Fruit fly (Drosophila melanogaster) whole organism, pupa: ENCODE measurements around the gene Shawl.

Experiments
- CG10348 ChIP-seq: fragments of 200-800 bp; sonication (Bioruptor generic); IDR thresholded peaks from 2 replicates; pipeline ENCODE4 v1.3.6; 2022; ENCODE audit warnings: missing biosample characterization, missing genetic modification characterization
- CG12605 ChIP-seq: fragments of 200-800 bp; sonication (Bioruptor generic); IDR thresholded peaks from 2 replicates; pipeline ENCODE4 v1.3.6; 2022; ENCODE audit warnings: missing biosample characterization, missing genetic modification characterization
- CG13204 ChIP-seq: fragments of 200-800 bp; sonication (Bioruptor generic); optimal IDR thresholded peaks from 2 replicates; lab custom pipeline; 2018; ENCODE audit warnings: missing biosample characterization, mild to moderate bottlenecking, missing genetic modification characterization, moderate library complexity
- CG14655 ChIP-seq: fragments of 200-800 bp; sonication (Bioruptor generic); optimal IDR thresholded peaks from 3 replicates; lab custom pipeline; 2017; ENCODE audit warnings: mild to moderate bottlenecking, missing biosample characterization, missing genetic modification reagents, missing genetic modification characterization
- CG15710 ChIP-seq: fragments of 200-800 bp; sonication (Bioruptor generic); optimal IDR thresholded peaks from 2 replicates; lab custom pipeline; 2018; ENCODE audit warnings: missing biosample characterization, mild to moderate bottlenecking, missing genetic modification characterization, moderate library complexity
- CG17806 ChIP-seq: fragments of 200-800 bp; sonication (Bioruptor generic); optimal IDR thresholded peaks from 2 replicates; lab custom pipeline; 2018; ENCODE audit warnings: missing biosample characterization, mild to moderate bottlenecking, missing genetic modification characterization, moderate library complexity
- CG32121 ChIP-seq: fragments of 200-800 bp; sonication (Bioruptor generic); IDR thresholded peaks from 2 replicates; pipeline ENCODE4 v1.3.6; 2022; ENCODE audit warnings: missing biosample characterization, missing genetic modification characterization
- CG34367 ChIP-seq: fragments of 200-800 bp; sonication (Bioruptor generic); optimal IDR thresholded peaks from 2 replicates; lab custom pipeline; 2018; ENCODE audit warnings: missing biosample characterization, mild to moderate bottlenecking, missing genetic modification characterization
- CG4496 ChIP-seq: fragments of 200-800 bp; sonication (Bioruptor generic); IDR thresholded peaks from 3 replicates; pipeline ENCODE4 v1.3.6; 2022; ENCODE audit warnings: missing biosample characterization, missing genetic modification characterization
- CG8159 ChIP-seq: fragments of 200-800 bp; sonication (Bioruptor generic); optimal IDR thresholded peaks from 3 replicates; lab custom pipeline; 2018; ENCODE audit warnings: missing biosample characterization, mild to moderate bottlenecking, missing genetic modification characterization, moderate library complexity
- CG8301 ChIP-seq: fragments of 200-800 bp; sonication (Bioruptor generic); optimal IDR thresholded peaks from 2 replicates; lab custom pipeline; 2018; ENCODE audit warnings: missing biosample characterization, mild to moderate bottlenecking, missing genetic modification characterization
- CG9948 ChIP-seq: fragments of 200-800 bp; sonication (Bioruptor generic); optimal IDR thresholded peaks from 2 replicates; lab custom pipeline; 2018; ENCODE audit warnings: missing biosample characterization, mild to moderate bottlenecking, missing genetic modification characterization, moderate library complexity
- D1 ChIP-seq: fragments of 200-800 bp; sonication (Bioruptor generic); optimal IDR thresholded peaks from 2 replicates; lab custom pipeline; 2018; ENCODE audit warnings: missing biosample characterization, mild to moderate bottlenecking, missing genetic modification characterization, moderate library complexity
- EcR ChIP-seq: fragments of 200-800 bp; sonication (Bioruptor generic); optimal IDR thresholded peaks from 3 replicates; lab custom pipeline; 2019; ENCODE audit warnings: missing biosample characterization, missing genetic modification characterization, mild to moderate bottlenecking, moderate library complexity, missing genetic modification reagents
- Ets98B ChIP-seq: fragments of 200-800 bp; sonication (Bioruptor generic); IDR thresholded peaks from 2 replicates; pipeline ENCODE4 v1.3.6; 2022; ENCODE audit warnings: missing biosample characterization, missing genetic modification characterization
- Pif1A ChIP-seq: fragments of 200-800 bp; sonication (Bioruptor generic); optimal IDR thresholded peaks from 3 replicates; lab custom pipeline; 2016; ENCODE audit warnings: missing biosample characterization, missing genetic modification characterization
- Pif1B ChIP-seq: fragments of 200-800 bp; sonication (Bioruptor generic); optimal IDR thresholded peaks from 3 replicates; lab custom pipeline; 2016; ENCODE audit warnings: missing biosample characterization, missing genetic modification characterization
- Snoo ChIP-seq: fragments of 200-800 bp; sonication (Bioruptor generic); optimal IDR thresholded peaks from 3 replicates; lab custom pipeline; 2017; ENCODE audit warnings: missing biosample characterization, mild to moderate bottlenecking, missing genetic modification characterization, inconsistent platforms
- fd96Ca ChIP-seq: fragments of 200-800 bp; sonication (Bioruptor generic); IDR thresholded peaks from 3 replicates; pipeline ENCODE4 v1.3.6; 2022; ENCODE audit warnings: missing biosample characterization, missing genetic modification characterization
- gl ChIP-seq: fragments of 200-800 bp; sonication (Bioruptor generic); optimal IDR thresholded peaks from 2 replicates; lab custom pipeline; 2018; ENCODE audit warnings: missing biosample characterization, mild to moderate bottlenecking, missing genetic modification characterization
- rn ChIP-seq: fragments of 200-800 bp; sonication (Bioruptor generic); IDR thresholded peaks from 2 replicates; pipeline ENCODE4 v1.3.6; 2022; ENCODE audit warnings: missing biosample characterization, missing genetic modification characterization

The Shawl gene

DNA sequence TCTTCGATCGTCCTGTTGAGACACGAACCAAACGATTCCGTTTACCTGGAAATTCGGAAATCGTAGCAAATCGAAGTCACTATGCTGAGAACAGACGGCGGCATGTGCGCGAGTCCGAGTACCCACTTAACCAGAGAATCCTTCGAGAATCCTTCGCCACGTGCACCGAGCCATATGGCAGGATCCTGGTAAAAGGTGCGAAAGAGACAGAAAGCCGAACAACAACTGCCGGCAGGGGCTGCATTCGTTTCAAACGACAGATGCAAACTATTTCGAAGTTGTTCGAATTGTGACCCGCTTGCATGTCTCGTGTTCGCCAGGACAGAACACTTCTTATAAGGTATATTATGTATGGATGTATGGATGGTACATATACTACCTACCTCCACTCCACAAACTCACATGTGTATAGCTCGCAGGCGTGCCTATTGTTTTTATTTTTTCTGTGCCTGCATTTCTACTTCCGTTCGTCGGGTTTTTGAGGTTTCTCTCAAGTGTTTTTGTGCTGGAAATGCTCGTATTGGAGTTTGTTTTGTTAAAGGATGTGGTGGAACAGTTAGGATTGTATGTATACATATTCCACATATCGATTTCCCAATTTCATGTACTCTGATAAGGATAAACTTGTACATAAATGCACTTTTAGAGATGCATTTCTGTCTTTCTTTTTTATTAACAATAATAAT lies 39.6 kb upstream of the Shawl start:
- no peak for TF ChIP-seq CG10348 (GFP tag; lab: Robert Waterston, UW)
- TF ChIP-seq fd96Ca, result no peak
- TF ChIP-seq Pif1B (GFP tag; lab: Kevin White, UChicago), result no peak
- no peak for TF ChIP-seq CG8159 (tag; lab: Kevin White, UChicago)

DNA sequence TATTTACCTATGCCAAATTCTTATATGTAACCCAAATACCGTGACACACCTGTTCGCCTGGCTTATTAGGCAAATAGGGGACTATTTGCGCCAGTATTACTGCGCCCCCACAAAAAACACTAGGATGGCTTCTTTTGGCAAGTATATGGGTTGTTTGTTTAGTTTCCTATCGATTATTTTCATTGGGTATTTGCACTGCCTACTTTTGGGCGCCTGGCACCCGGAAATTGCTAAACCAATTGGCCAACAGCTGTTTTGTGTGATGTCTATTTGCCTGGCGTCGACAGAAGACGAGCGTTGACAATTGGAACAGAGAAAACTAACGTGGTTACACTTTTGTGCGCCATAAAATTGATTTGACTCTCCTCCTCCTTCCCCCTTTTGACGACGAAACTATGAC lies 38.0 kb upstream of the Shawl start:
- TF ChIP-seq Ets98B (GFP tag; lab: Robert Waterston, UW) (no peak), CG17806 (no peak), Snoo (tag; lab: Kevin White, UChicago) (no peak), Pif1B (GFP tag; lab: Kevin White, UChicago) (no peak), CG13204 (GFP tag; lab: Kevin White, UChicago) (no peak), fd96Ca (no peak), CG4496 (GFP tag; lab: Robert Waterston, UW) (no peak), rn (GFP tag; lab: Robert Waterston, UW) (no peak), gl (no peak), CG10348 (GFP tag; lab: Robert Waterston, UW) (no peak), CG32121 (GFP tag; lab: Robert Waterston, UW) (no peak), CG8159 (tag; lab: Kevin White, UChicago) (no peak), CG14655 (no peak), CG15710 (no peak), EcR (no peak), CG12605 (GFP tag; lab: Robert Waterston, UW) (no peak), CG34367 (tag; lab: Kevin White, UChicago) (no peak), CG9948 (tag; lab: Kevin White, UChicago) (no peak), D1 (tag; lab: Kevin White, UChicago) (no peak)

DNA sequence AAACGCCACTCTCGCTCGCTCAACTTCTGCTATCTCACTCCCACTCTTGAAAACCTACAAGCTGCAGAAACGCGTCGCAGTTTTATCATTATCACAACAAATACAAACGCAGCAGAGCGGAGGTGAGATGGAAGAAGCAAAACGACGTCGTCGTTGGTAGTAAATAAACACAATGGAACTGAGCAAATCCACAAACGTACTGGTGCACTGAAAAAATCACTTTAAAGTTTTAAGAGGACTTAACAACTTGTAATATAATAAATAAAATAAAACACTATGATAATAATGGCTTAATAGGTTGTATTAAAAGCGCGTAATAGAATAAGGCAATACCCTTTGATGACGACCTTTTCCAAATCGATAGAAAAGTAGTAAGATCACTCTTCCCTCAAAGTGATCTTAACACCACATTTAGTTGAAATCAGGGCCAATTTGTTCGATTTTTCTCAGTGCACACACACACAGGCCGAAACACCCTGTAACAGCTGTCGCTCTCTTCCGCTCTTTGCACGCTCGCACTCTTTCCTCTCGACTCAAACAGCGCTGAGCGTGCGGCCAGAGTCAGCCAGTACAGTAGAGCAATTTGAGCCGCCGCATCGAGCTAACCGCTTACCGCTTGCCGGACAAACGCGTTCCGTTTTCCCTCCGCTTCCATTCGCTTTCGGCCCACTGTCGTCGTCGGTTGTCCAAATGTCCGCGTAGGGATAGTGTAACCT lies 34.5 kb upstream of the Shawl start:
- TF ChIP-seq CG4496 (GFP tag; lab: Robert Waterston, UW) (peak; percentile 93), Pif1A (GFP tag; lab: Kevin White, UChicago) (peak; percentile 96), CG15710 (peak; percentile 97), CG14655 (peak; percentile 95), CG13204 (GFP tag; lab: Kevin White, UChicago) (peak; percentile 92), CG34367 (tag; lab: Kevin White, UChicago) (peak; percentile 91), CG8159 (tag; lab: Kevin White, UChicago) (peak; percentile 96), rn (GFP tag; lab: Robert Waterston, UW) (peak; percentile 85), CG10348 (GFP tag; lab: Robert Waterston, UW) (peak; percentile 88), Ets98B (GFP tag; lab: Robert Waterston, UW) (peak; percentile 92), Snoo (tag; lab: Kevin White, UChicago) (peak; percentile 97), CG17806 (peak; percentile 92), CG12605 (GFP tag; lab: Robert Waterston, UW) (peak; percentile 89), D1 (tag; lab: Kevin White, UChicago) (peak; percentile 90), CG8301 (tag; lab: Kevin White, UChicago) (peak; percentile 92), CG32121 (GFP tag; lab: Robert Waterston, UW) (peak; percentile 95), EcR (peak; percentile 51), Pif1B (GFP tag; lab: Kevin White, UChicago) (peak; percentile 92), CG9948 (tag; lab: Kevin White, UChicago) (peak; percentile 94), gl (peak; percentile 82), fd96Ca (peak; percentile 97)

DNA sequence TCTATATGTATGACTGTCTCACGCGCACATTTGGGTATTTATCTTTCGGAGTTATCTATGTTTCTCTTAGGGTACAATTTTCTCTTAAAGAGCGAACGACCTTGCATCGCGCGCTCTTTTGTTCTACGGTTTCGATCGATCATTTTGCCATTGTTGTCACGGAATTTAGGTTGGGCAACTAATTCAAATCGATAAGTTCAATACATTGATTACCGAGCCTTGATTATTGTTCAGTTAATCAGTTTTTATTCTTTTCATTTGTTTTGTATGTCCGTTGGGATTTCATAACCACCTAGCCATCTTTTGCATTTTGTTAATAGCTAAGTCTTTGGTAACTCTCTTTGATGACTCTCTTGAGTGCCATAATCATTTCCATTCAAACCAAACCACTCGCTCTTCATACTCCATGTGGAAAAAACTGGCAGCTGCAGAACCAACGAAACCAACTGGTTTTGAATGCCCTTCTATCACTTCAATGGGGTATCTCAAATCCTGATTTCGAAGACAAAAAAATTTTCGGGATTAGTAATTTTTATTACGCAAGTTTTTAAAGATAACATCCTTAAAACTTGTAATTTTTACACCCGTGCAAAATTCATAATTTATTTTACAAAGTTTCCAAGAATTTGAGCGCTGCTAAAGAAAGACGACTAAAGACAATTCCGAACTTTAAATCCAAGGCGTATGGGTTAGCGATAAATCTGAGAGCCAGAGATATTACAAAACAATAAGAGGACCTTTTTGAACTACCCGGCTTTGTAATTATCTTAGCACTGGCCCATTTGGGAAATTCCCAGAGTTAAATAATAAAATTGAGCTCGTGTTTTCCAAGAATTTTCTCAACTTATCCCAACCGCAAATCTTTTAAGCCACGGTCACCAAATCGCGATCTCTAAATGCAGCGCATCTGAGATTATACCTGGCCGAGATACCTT lies 33.6 kb upstream of the Shawl start:
- peak; percentile 57 for TF ChIP-seq EcR
- no peak for TF ChIP-seq CG13204 (GFP tag; lab: Kevin White, UChicago)
- no peak for TF ChIP-seq D1 (tag; lab: Kevin White, UChicago)
- TF ChIP-seq Snoo (tag; lab: Kevin White, UChicago), result peak; percentile 20
- TF ChIP-seq CG14655, result peak; percentile 2

DNA sequence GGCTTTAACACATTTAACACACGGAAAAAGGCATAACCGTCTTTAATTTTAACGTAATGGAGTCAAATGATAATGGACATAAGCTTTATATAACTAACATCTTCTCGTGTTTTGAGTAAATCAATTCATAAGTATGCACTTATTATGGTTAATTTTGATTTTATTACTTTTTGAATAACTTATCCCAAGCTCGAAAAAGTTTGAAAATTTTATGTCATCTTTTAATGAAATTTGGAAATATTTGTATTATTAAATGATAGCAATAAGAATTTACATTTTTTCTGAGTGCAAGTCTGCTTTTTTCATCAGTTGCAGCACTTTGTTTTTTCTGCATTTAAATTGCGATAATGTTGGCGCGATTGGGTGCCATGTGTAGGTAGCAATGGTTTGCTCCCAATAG lies 32.9 kb upstream of the Shawl start:
- TF ChIP-seq CG34367 (tag; lab: Kevin White, UChicago) (peak; percentile 48), D1 (tag; lab: Kevin White, UChicago) (no peak), CG12605 (GFP tag; lab: Robert Waterston, UW) (0 out of 2 replicates have a peak, but pooled peaks have one; percentile 10), Pif1A (GFP tag; lab: Kevin White, UChicago) (peak; percentile 54), CG8159 (tag; lab: Kevin White, UChicago) (peak; percentile 69), CG9948 (tag; lab: Kevin White, UChicago) (peak; percentile 69), Ets98B (GFP tag; lab: Robert Waterston, UW) (peak; percentile 44; the same call in 1 of the 2 replicates), CG4496 (GFP tag; lab: Robert Waterston, UW) (peak; percentile 82), fd96Ca (no peak), CG8301 (tag; lab: Kevin White, UChicago) (peak; percentile 56), CG17806 (peak; percentile 62), rn (GFP tag; lab: Robert Waterston, UW) (peak; percentile 55), CG15710 (peak; percentile 57), EcR (no peak), CG32121 (GFP tag; lab: Robert Waterston, UW) (peak; percentile 73), Snoo (tag; lab: Kevin White, UChicago) (peak; percentile 12), gl (no peak), Pif1B (GFP tag; lab: Kevin White, UChicago) (peak; percentile 40), CG13204 (GFP tag; lab: Kevin White, UChicago) (no peak), CG10348 (GFP tag; lab: Robert Waterston, UW) (no peak), CG14655 (peak; percentile 74)
